Fruit fly (Drosophila melanogaster) whole organism, wandering third instar larva: ENCODE measurements around the gene bor.

Experiments used
- CrebA ChIP-seq: fragments of 200-800 bp; sonication (Bioruptor generic); optimal IDR thresholded peaks from 2 replicates; lab custom pipeline; 2016; ENCODE audit warnings: missing biosample characterization, mild to moderate bottlenecking, missing genetic modification characterization, borderline replicate concordance
- Dfd ChIP-seq: fragments of >200 bp; optimal IDR thresholded peaks from 2 replicates; lab custom pipeline; 2017; ENCODE audit warnings: missing biosample characterization, missing genetic modification characterization
- GATAd ChIP-seq: sonication (Bioruptor generic); optimal IDR thresholded peaks from 2 replicates; lab custom pipeline; 2016; ENCODE audit warnings: missing biosample characterization, missing genetic modification characterization
- Myc ChIP-seq: fragments of >200 bp; optimal IDR thresholded peaks from 2 replicates; lab custom pipeline; 2017
- Sp1 ChIP-seq: fragments of 200-800 bp; sonication (Bioruptor generic); optimal IDR thresholded peaks from 3 replicates; lab custom pipeline; 2019; ENCODE audit warnings: missing biosample characterization, mild to moderate bottlenecking, missing genetic modification characterization, moderate library complexity
- dl ChIP-seq, 2 experiments: fragments of 175-275, 200-275 bp in 1 of 2; fragments of 200-275 bp in 1 of 2; sonication (Bioruptor generic); optimal IDR thresholded peaks; lab custom pipeline; 2018; ENCODE audit warnings: mild to moderate bottlenecking in 2 of 2, missing biosample characterization in 2 of 2, missing genetic modification characterization in 2 of 2, moderate library complexity in 2 of 2; ENCODE audit not compliant: partially characterized antibody in 2 of 2, insufficient read depth in 1 of 2
- foxo ChIP-seq, 2 experiments: fragments of 200-800 bp; sonication (Bioruptor generic); optimal IDR thresholded peaks; 2 replicates in 1 of 2; 3 replicates in 1 of 2; lab custom pipeline; 2016 to 2017; ENCODE audit warnings: missing biosample characterization in 2 of 2, missing genetic modification characterization in 2 of 2
- fru ChIP-seq: fragments of 200-800 bp; sonication (Bioruptor generic); optimal IDR thresholded peaks from 3 replicates; lab custom pipeline; 2016; ENCODE audit warnings: missing biosample characterization, mild to moderate bottlenecking, missing genetic modification characterization
- h ChIP-seq: fragments of 200-800 bp; sonication (Bioruptor generic); optimal IDR thresholded peaks from 3 replicates; lab custom pipeline; 2016; ENCODE audit warnings: missing biosample characterization, mild to moderate bottlenecking, missing genetic modification characterization
- jim ChIP-seq: fragments of 175-275, 200-325 bp; sonication (Bioruptor generic); optimal IDR thresholded peaks from 2 replicates; lab custom pipeline; 2016; ENCODE audit warnings: missing biosample characterization, mild to moderate bottlenecking, missing genetic modification characterization
- lola ChIP-seq: fragments of >200 bp; optimal IDR thresholded peaks from 2 replicates; lab custom pipeline; 2017; ENCODE audit warnings: missing biosample characterization, missing genetic modification characterization
- pan ChIP-seq: fragments of >200 bp; optimal IDR thresholded peaks from 2 replicates; lab custom pipeline; 2017
- psq ChIP-seq: fragments of 200-800 bp; sonication (Bioruptor generic); optimal IDR thresholded peaks from 3 replicates; lab custom pipeline; 2017; ENCODE audit warnings: missing biosample characterization, mild to moderate bottlenecking, missing genetic modification characterization, moderate library complexity
- tai ChIP-seq: sonication (Bioruptor generic); optimal IDR thresholded peaks from 2 replicates; lab custom pipeline; 2016; ENCODE audit warnings: missing biosample characterization, missing genetic modification characterization

DNA sequence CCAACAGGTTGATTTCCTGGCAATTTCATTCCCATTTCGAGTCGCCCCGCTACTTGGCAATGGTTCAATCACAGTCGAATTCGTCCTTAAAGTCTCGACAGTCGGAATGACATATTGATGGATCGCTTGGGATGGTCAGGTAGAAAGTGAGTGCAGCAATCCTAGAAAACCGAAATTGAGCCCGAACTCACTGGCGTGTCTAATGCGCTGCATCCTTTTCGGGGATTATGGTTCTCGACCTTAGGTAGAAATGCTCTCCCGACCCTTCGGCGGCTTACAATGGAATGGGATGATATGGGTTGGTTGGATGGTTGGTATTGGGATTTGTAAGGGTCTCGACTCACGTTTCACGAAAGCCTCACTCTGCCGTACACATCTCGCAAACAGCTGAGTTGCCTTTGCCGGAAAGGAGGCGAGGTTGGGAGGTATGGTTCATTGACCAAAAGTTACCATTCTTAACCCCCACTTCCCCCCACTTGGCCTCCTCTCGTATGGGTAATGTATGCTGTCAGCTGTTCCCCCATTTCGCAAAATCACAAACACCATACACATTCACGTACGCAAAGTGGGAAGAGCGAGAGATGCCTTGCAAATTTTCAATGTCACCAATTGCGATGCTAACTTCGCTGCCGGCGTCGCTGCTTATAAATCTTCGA lies 12.5 kb downstream of the bor start:
- TF ChIP-seq fru (GFP tag; lab: Kevin White, UChicago) (no peak), h (GFP tag; lab: Kevin White, UChicago) (no peak), jim (GFP tag; lab: Kevin White, UChicago) (no peak), foxo (GFP tag; optimal IDR thresholded peaks at IDR 0.05; lab: Kevin White, UChicago) (no peak), Myc (lab: Kevin White, UChicago) (no peak), pan (lab: Kevin White, UChicago) (no peak), CrebA (no peak), psq (GFP tag; lab: Kevin White, UChicago) (no peak), Sp1 (no peak), Dfd (no peak), GATAd (GFP tag; lab: Kevin White, UChicago) (no peak), lola (GFP tag; lab: Kevin White, UChicago) (no peak), dl (GFP tag; optimal IDR thresholded peaks at IDR 0.05; lab: Kevin White, UChicago; ENCODE audit: insufficient read depth in 1 of 2, partially characterized antibody in 2 of 2) (no peak), tai (GFP tag; lab: Kevin White, UChicago) (no peak)
